Worm (Caenorhabditis elegans) whole organism, L3 larva: ENCODE data around the gene clec-266.

Source experiments
- nfya-1 ChIP-seq: sonication (generic microtip); optimal IDR thresholded peaks from 2 replicates; lab custom pipeline; 2017; ENCODE audit warnings: missing genetic modification characterization, mild to moderate bottlenecking, missing compliant biosample characterization, antibody characterized with exemption, moderate library complexity; ENCODE audit not compliant: insufficient read depth
- nhr-11 ChIP-seq: fragments of 150-350 bp; optimal IDR thresholded peaks from 2 replicates; lab custom pipeline; 2014; ENCODE audit warnings: missing biosample characterization, missing genetic modification characterization

- TF ChIP-seq nhr-11 (tag; lab: Kevin White, UChicago) (peak; percentile 29), nfya-1 (tag; lab: Kevin White, UChicago) (peak; percentile 50)
Observed at ce11 chrX:6593178-6593786, 29.4 kb downstream of the clec-266 start.
